Worm (Caenorhabditis elegans) whole organism, late embryonic: ENCODE results near the gene ppk-2.

Experiments
- ama-1 ChIP-seq: fragments of 150-350 bp; optimal IDR thresholded peaks from 2 replicates; lab custom pipeline; 2014
- ceh-18 ChIP-seq: sonication (generic microtip); optimal IDR thresholded peaks from 2 replicates; lab custom pipeline; 2016; ENCODE audit warnings: missing genetic modification characterization, missing compliant biosample characterization
- ceh-24 ChIP-seq: sonication (generic microtip); optimal IDR thresholded peaks from 2 replicates; lab custom pipeline; 2016; ENCODE audit warnings: mild to moderate bottlenecking, missing genetic modification characterization, missing compliant biosample characterization
- ets-4 ChIP-seq: sonication (generic microtip); optimal IDR thresholded peaks from 2 replicates; lab custom pipeline; 2016; ENCODE audit warnings: missing genetic modification characterization, missing compliant biosample characterization
- fax-1 ChIP-seq: sonication (generic microtip); optimal IDR thresholded peaks from 2 replicates; lab custom pipeline; 2016; ENCODE audit warnings: missing genotype, missing genetic modification characterization, missing compliant biosample characterization
- hlh-6 ChIP-seq: sonication (generic microtip); optimal IDR thresholded peaks from 2 replicates; lab custom pipeline; 2016; ENCODE audit warnings: missing genotype, missing genetic modification characterization, missing compliant biosample characterization
- lin-11 ChIP-seq: fragments of 200-800 bp; sonication (Bioruptor generic); optimal IDR thresholded peaks from 2 replicates; lab custom pipeline; 2018; ENCODE audit warnings: mild to moderate bottlenecking, missing genetic modification characterization, missing compliant biosample characterization
- nhr-232 ChIP-seq: sonication (generic microtip); optimal IDR thresholded peaks from 2 replicates; lab custom pipeline; 2016; ENCODE audit warnings: missing genetic modification characterization, missing compliant biosample characterization
- rnt-1 ChIP-seq: sonication (generic microtip); optimal IDR thresholded peaks from 2 replicates; lab custom pipeline; 2016; ENCODE audit warnings: missing genetic modification characterization, missing compliant biosample characterization
- tbx-7 ChIP-seq: sonication (generic microtip); optimal IDR thresholded peaks from 2 replicates; lab custom pipeline; 2016; ENCODE audit warnings: missing genotype, missing genetic modification characterization, missing compliant biosample characterization

DNA sequence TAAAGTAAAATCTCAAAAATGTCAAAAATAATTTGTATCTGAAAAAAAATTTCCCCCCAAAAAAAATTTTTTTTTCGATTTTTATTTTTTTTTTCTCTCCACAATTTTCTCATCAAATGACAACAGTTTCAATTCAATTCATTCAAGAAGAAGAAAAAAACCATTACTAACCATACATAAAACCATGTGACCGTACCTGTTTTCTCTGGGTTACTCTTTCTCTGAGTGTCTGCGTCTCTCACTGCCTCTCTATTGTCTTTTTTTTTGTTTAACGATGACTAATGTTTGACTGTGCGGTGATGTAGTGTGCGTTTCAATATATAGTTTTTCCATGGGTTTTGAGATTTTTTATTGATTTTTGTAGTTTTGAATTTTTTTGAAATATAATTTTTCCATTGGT is 11.4 kb upstream of the ppk-2 start:
- TF ChIP-seq fax-1 (tag; lab: Kevin White, UChicago) (no peak), ama-1 (no peak), tbx-7 (tag; lab: Kevin White, UChicago) (no peak), rnt-1 (no peak), lin-11 (no peak), ets-4 (tag; lab: Kevin White, UChicago) (no peak), ceh-24 (tag; lab: Kevin White, UChicago) (no peak), ceh-18 (no peak), hlh-6 (tag; lab: Kevin White, UChicago) (no peak), nhr-232 (no peak)
